Worm (Caenorhabditis elegans) whole organism, L3 larva: ENCODE results near the gene rbm-17.

ENCODE experiments used
- egl-27 ChIP-seq: sonication (generic microtip); optimal IDR thresholded peaks from 4 replicates; lab custom pipeline; 2017; ENCODE audit warnings: missing biosample characterization, missing genetic modification reagents, missing genetic modification characterization
- elt-1 ChIP-seq: fragments of 150-350 bp; optimal IDR thresholded peaks from 2 replicates; lab custom pipeline; 2014; ENCODE audit warnings: missing biosample characterization, missing genetic modification characterization
- eor-1 ChIP-seq, 2 experiments: fragments of 150-350 bp; optimal IDR thresholded peaks; 2 replicates each; lab custom pipeline; 2014 to 2018; ENCODE audit warnings: missing biosample characterization in 2 of 2, missing genetic modification characterization in 2 of 2
- fos-1 ChIP-seq: fragments of 150-350 bp; optimal IDR thresholded peaks from 2 replicates; lab custom pipeline; 2014; ENCODE audit warnings: missing biosample characterization, missing genetic modification characterization
- lin-39 ChIP-seq: fragments of 150-350 bp; optimal IDR thresholded peaks from 2 replicates; lab custom pipeline; 2018; ENCODE audit warnings: missing biosample characterization, missing genetic modification reagents, missing genetic modification characterization
- nhr-23 ChIP-seq: fragments of 150-350 bp; optimal IDR thresholded peaks from 2 replicates; lab custom pipeline; 2014; ENCODE audit warnings: missing biosample characterization, missing genetic modification reagents, missing genetic modification characterization
- nhr-237 ChIP-seq: fragments of 150-350 bp; optimal IDR thresholded peaks from 2 replicates; lab custom pipeline; 2014; ENCODE audit warnings: missing biosample characterization, missing genetic modification characterization
- unc-62 ChIP-seq: fragments of 150-350 bp; sonication (generic microtip); optimal IDR thresholded peaks from 4 replicates; lab custom pipeline; 2014; ENCODE audit warnings: missing biosample characterization, missing genetic modification reagents, missing genetic modification characterization

- no peak for TF ChIP-seq fos-1 (tag; lab: Kevin White, UChicago)
- TF ChIP-seq lin-39 (tag; lab: Kevin White, UChicago), result no peak
- TF ChIP-seq eor-1 (tag; optimal IDR thresholded peaks at IDR 0.05; lab: Kevin White, UChicago), result no peak
- TF ChIP-seq elt-1 (tag; lab: Kevin White, UChicago), result no peak
- TF ChIP-seq egl-27, result no peak
- TF ChIP-seq nhr-23, result no peak
- no peak for TF ChIP-seq nhr-237
- TF ChIP-seq unc-62 (GFP tag; lab: Kevin White, UChicago), result no peak
Measured at ce11 chrIV:11681905-11682304, 43.8 kb downstream of the rbm-17 start, which contains the start of gene ZK792.4.
